Worm (Caenorhabditis elegans): Measurements from ENCODE around the gene fbxa-55.
A peak's percentile ranks its signal among the peaks of the same experiment; 100 is the strongest.

fbxa-55 gene

ce11 chrIII:887874-888299, 48.0 kb downstream of the fbxa-55 start:
- peak; percentile 28 for TF ChIP-seq aly-1 (tag; optimal IDR thresholded peaks at IDR 0.05)
- peak; percentile 51 for TF ChIP-seq F13C5.2 (tag; optimal IDR thresholded peaks at IDR 0.05)
- no peak for TF ChIP-seq hmbx-1 (tag; optimal IDR thresholded peaks at IDR 0.05)
- TF ChIP-seq hnd-1 (tag; optimal IDR thresholded peaks at IDR 0.05), result no peak
- 0 out of 2 replicates have a peak, but pooled peaks have one; percentile 25 for TF ChIP-seq flt-1 (GFP tag; IDR thresholded peaks at IDR 0.05)
- TF ChIP-seq tbx-37 (GFP tag; conservative IDR thresholded peaks at IDR 0.05), result no peak
- TF ChIP-seq hmg-4 (GFP tag; optimal IDR thresholded peaks at IDR 0.05), result peak; percentile 26

ce11 chrIII:886726-887125, 49.2 kb downstream of the fbxa-55 start, which contains the start of gene zer-1:
TSS of gene zer-1 (minus strand) at chrIII:886793.
- no peak for TF ChIP-seq tbx-11 (GFP tag; IDR thresholded peaks at IDR 0.05)
- no peak for TF ChIP-seq hmg-4 (GFP tag; optimal IDR thresholded peaks at IDR 0.05)
- no peak for TF ChIP-seq ama-1 (optimal IDR thresholded peaks at IDR 0.05)
- no peak for TF ChIP-seq pes-1 (GFP tag; IDR thresholded peaks at IDR 0.05)
- no peak for TF ChIP-seq flt-1 (GFP tag; IDR thresholded peaks at IDR 0.05)

- TF ChIP-seq ama-1 (optimal IDR thresholded peaks at IDR 0.05) (no peak), hmbx-1 (tag; optimal IDR thresholded peaks at IDR 0.05) (no peak)
Observed at ce11 chrIII:883595-883994, 52.3 kb downstream of the fbxa-55 start.
